Worm (Caenorhabditis elegans): ENCODE measurements around the gene che-7.
A peak's percentile ranks its signal among the peaks of the same experiment; 100 is the strongest.

che-7 gene

ce11 chrV:7995878-7996277 lies 26.9 kb upstream of the che-7 start, which contains the start of gene Y97E10AR.2:
Gene Y97E10AR.2 (plus strand): TSS chrV:7996178.
- TF ChIP-seq nhr-23 (tag; optimal IDR thresholded peaks at IDR 0.05) (no peak), nhr-6 (tag; optimal IDR thresholded peaks at IDR 0.05) (no peak), elt-1 (tag; optimal IDR thresholded peaks at IDR 0.05) (no peak), F13H6.1 (tag; optimal IDR thresholded peaks at IDR 0.05) (no peak), skn-1 (tag; optimal IDR thresholded peaks at IDR 0.05) (no peak), ztf-4 (tag; optimal IDR thresholded peaks at IDR 0.05) (no peak), sma-9 (GFP tag; optimal IDR thresholded peaks at IDR 0.05) (no peak), sma-9 (tag; optimal IDR thresholded peaks at IDR 0.05) (no peak), nhr-25 (tag; optimal IDR thresholded peaks at IDR 0.05) (no peak), fos-1 (tag; optimal IDR thresholded peaks at IDR 0.05) (no peak), egl-27 (tag; optimal IDR thresholded peaks at IDR 0.05) (no peak), nhr-11 (tag; optimal IDR thresholded peaks at IDR 0.05) (no peak), mdl-1 (tag; optimal IDR thresholded peaks at IDR 0.05) (no peak), crh-2 (tag; optimal IDR thresholded peaks at IDR 0.05) (no peak)

- no peak for TF ChIP-seq snpc-4 (tag; optimal IDR thresholded peaks at IDR 0.05)
- TF ChIP-seq F13H6.1 (tag; optimal IDR thresholded peaks at IDR 0.05) = no peak
- no peak for TF ChIP-seq sma-9 (GFP tag; optimal IDR thresholded peaks at IDR 0.05)
- TF ChIP-seq sma-9 (tag; optimal IDR thresholded peaks at IDR 0.05) = no peak
- no peak for TF ChIP-seq nhr-11 (tag; optimal IDR thresholded peaks at IDR 0.05)
- TF ChIP-seq dmd-4 (tag; optimal IDR thresholded peaks at IDR 0.05) = no peak
- TF ChIP-seq nhr-6 (tag; optimal IDR thresholded peaks at IDR 0.05) = no peak
- no peak for TF ChIP-seq nhr-237 (tag; optimal IDR thresholded peaks at IDR 0.05)
- no peak for TF ChIP-seq skn-1 (tag; optimal IDR thresholded peaks at IDR 0.05)
- no peak for TF ChIP-seq nhr-21 (tag; optimal IDR thresholded peaks at IDR 0.05)
- TF ChIP-seq sem-4 (tag; optimal IDR thresholded peaks at IDR 0.05) = no peak
- TF ChIP-seq mbf-1 (tag; optimal IDR thresholded peaks at IDR 0.05) = no peak
- no peak for TF ChIP-seq peb-1 (tag; optimal IDR thresholded peaks at IDR 0.05)
- TF ChIP-seq nhr-10 (tag; optimal IDR thresholded peaks at IDR 0.05) = no peak
- no peak for TF ChIP-seq nhr-12 (tag; optimal IDR thresholded peaks at IDR 0.05)
- TF ChIP-seq R02D3.7 (tag; optimal IDR thresholded peaks at IDR 0.05) = no peak
- TF ChIP-seq ceh-82 (tag; optimal IDR thresholded peaks at IDR 0.05) = no peak
- no peak for TF ChIP-seq alr-1 (tag; optimal IDR thresholded peaks at IDR 0.05)
- no peak for TF ChIP-seq nhr-25 (tag; optimal IDR thresholded peaks at IDR 0.05)
- TF ChIP-seq crh-2 (tag; optimal IDR thresholded peaks at IDR 0.05) = no peak
- no peak for TF ChIP-seq gmeb-1 (tag; optimal IDR thresholded peaks at IDR 0.05)
These were observed 26.2 kb upstream of the che-7 start for ce11 chrV:7995165-7995564.

- no peak for TF ChIP-seq nhr-11 (tag; optimal IDR thresholded peaks at IDR 0.05)
- TF ChIP-seq elt-1 (tag; optimal IDR thresholded peaks at IDR 0.05) = no peak
- TF ChIP-seq ztf-1 (GFP tag; conservative IDR thresholded peaks at IDR 0.05) = no peak
- TF ChIP-seq peb-1 (tag; optimal IDR thresholded peaks at IDR 0.05) = no peak
- no peak for TF ChIP-seq zag-1 (tag; optimal IDR thresholded peaks at IDR 0.05)
These were observed 25.6 kb upstream of the che-7 start, which contains the start of gene ceh-76 for ce11 chrV:7994570-7994969. Gene ceh-76 (minus strand): TSS chrV:7994670.

- TF ChIP-seq mbf-1 (tag; optimal IDR thresholded peaks at IDR 0.05) = no peak
These were observed 16.9 kb upstream of the che-7 start, which contains the start of gene Y97E10AL.1 for ce11 chrV:7985860-7986259. Gene Y97E10AL.1 (plus strand): TSS chrV:7986160.

ce11 chrV:7983381-7984052 lies 14.5 kb upstream of the che-7 start, which contains the start of the genes natb-1 and abhd-12:
Gene natb-1 (minus strand): TSS chrV:7983431.
Gene abhd-12 (plus strand): TSS chrV:7983879.
- TF ChIP-seq lin-13 (GFP tag; optimal IDR thresholded peaks at IDR 0.05) (no peak), gmeb-1 (tag; optimal IDR thresholded peaks at IDR 0.05) (peak; percentile 54), dmd-4 (tag; optimal IDR thresholded peaks at IDR 0.05) (no peak), crh-2 (tag; optimal IDR thresholded peaks at IDR 0.05) (peak; percentile 12), nhr-129 (tag; optimal IDR thresholded peaks at IDR 0.05) (peak; percentile 45), blmp-1 (tag; optimal IDR thresholded peaks at IDR 0.05; ENCODE audit: insufficient read depth) (peak; percentile 3), ceh-16 (tag; optimal IDR thresholded peaks at IDR 0.05) (no peak), sma-9 (GFP tag; optimal IDR thresholded peaks at IDR 0.05) (no peak), sma-9 (tag; optimal IDR thresholded peaks at IDR 0.05) (no peak), lsy-2 (tag; optimal IDR thresholded peaks at IDR 0.05) (peak; percentile 84 to 96), fos-1 (tag; optimal IDR thresholded peaks at IDR 0.05) (peak; percentile 20), nhr-25 (tag; optimal IDR thresholded peaks at IDR 0.05) (peak; percentile 30), mab-5 (tag; optimal IDR thresholded peaks at IDR 0.05) (no peak), C34F6.9 (tag; optimal IDR thresholded peaks at IDR 0.05) (peak; percentile 75), unc-55 (GFP tag; optimal IDR thresholded peaks at IDR 0.05) (peak; percentile 72)

Data from whole organism, L2 larva.